Worm (Caenorhabditis elegans) whole organism, mixed stage, embryonic: Measurements from ENCODE around the gene nhr-196.
"Not testable (repeated sequence)": the region's sequence is repeated elsewhere in the genome, so short reads cannot be mapped to it uniquely, and the experiment has no call there.

Experiments used
- M03D4.4 ChIP-seq: sonication (generic microtip); optimal IDR thresholded peaks from 2 replicates; lab custom pipeline; 2017; ENCODE audit warnings: mild to moderate bottlenecking, missing genetic modification characterization, missing compliant biosample characterization
- ceh-39 ChIP-seq: fragments of 150-350 bp; optimal IDR thresholded peaks from 2 replicates; lab custom pipeline; 2014; ENCODE audit warnings: missing biosample characterization, missing genetic modification characterization
- ceh-43 ChIP-seq: fragments of 200-800 bp; sonication (Bioruptor generic); optimal IDR thresholded peaks from 2 replicates; lab custom pipeline; 2018; ENCODE audit warnings: mild to moderate bottlenecking, missing genetic modification characterization, moderate library complexity, missing compliant biosample characterization
- ces-1 ChIP-seq: fragments of 150-350 bp; optimal IDR thresholded peaks from 2 replicates; lab custom pipeline; 2014; ENCODE audit warnings: missing biosample characterization, missing genetic modification reagents, missing genetic modification characterization
- cnd-1 ChIP-seq: fragments of 200-800 bp; sonication (Bioruptor generic); optimal IDR thresholded peaks from 2 replicates; lab custom pipeline; 2018; ENCODE audit warnings: mild to moderate bottlenecking, missing genetic modification characterization, missing compliant biosample characterization
- drap-1 ChIP-seq: fragments of 200-800 bp; sonication (Bioruptor generic); optimal IDR thresholded peaks from 3 replicates; lab custom pipeline; 2018; ENCODE audit warnings: mild to moderate bottlenecking, missing genetic modification characterization, missing compliant biosample characterization
- elt-1 ChIP-seq: sonication (generic microtip); optimal IDR thresholded peaks from 2 replicates; lab custom pipeline; 2017; ENCODE audit warnings: missing genetic modification characterization, mild to moderate bottlenecking, missing compliant biosample characterization, antibody characterized with exemption, moderate library complexity, borderline replicate concordance; ENCODE audit not compliant: insufficient read depth
- elt-3 ChIP-seq: fragments of 150-350 bp; optimal IDR thresholded peaks from 2 replicates; lab custom pipeline; 2014; ENCODE audit warnings: missing biosample characterization, missing genetic modification characterization
- flh-1 ChIP-seq: fragments of 200-800 bp; sonication (Bioruptor generic); optimal IDR thresholded peaks from 2 replicates; lab custom pipeline; 2018; ENCODE audit warnings: mild to moderate bottlenecking, missing genetic modification characterization, moderate library complexity, missing compliant biosample characterization
- ham-2 ChIP-seq: fragments of 200-800 bp; sonication (Bioruptor generic); optimal IDR thresholded peaks from 2 replicates; lab custom pipeline; 2018; ENCODE audit warnings: mild to moderate bottlenecking, missing genetic modification characterization, missing compliant biosample characterization
- hlh-1 ChIP-seq: fragments of 150-350 bp; optimal IDR thresholded peaks from 2 replicates; lab custom pipeline; 2014; ENCODE audit warnings: missing biosample characterization, missing genetic modification reagents, missing genetic modification characterization
- lin-13 ChIP-seq: fragments of 150-350 bp; optimal IDR thresholded peaks from 2 replicates; lab custom pipeline; 2014; ENCODE audit warnings: missing biosample characterization, missing genetic modification characterization
- lin-32 ChIP-seq: fragments of 200-800 bp; sonication (Bioruptor generic); optimal IDR thresholded peaks from 2 replicates; lab custom pipeline; 2018; ENCODE audit warnings: mild to moderate bottlenecking, missing genetic modification characterization, missing compliant biosample characterization
- lsy-2 ChIP-seq: fragments of 150-350 bp; optimal IDR thresholded peaks from 2 replicates; lab custom pipeline; 2014; ENCODE audit warnings: missing biosample characterization, missing genetic modification characterization
- mab-5 ChIP-seq: fragments of 150-350 bp; optimal IDR thresholded peaks from 2 replicates; lab custom pipeline; 2014; ENCODE audit warnings: missing biosample characterization, missing genetic modification characterization
- mep-1 ChIP-seq: fragments of 150-350 bp; optimal IDR thresholded peaks from 2 replicates; lab custom pipeline; 2017; ENCODE audit warnings: missing biosample characterization, missing genetic modification reagents, missing genetic modification characterization, inconsistent platforms
- mls-2 ChIP-seq: sonication (generic microtip); optimal IDR thresholded peaks from 2 replicates; lab custom pipeline; 2016; ENCODE audit warnings: mild to moderate bottlenecking, missing genetic modification characterization, moderate library complexity, missing compliant biosample characterization
- nhr-2 ChIP-seq: fragments of 150-350 bp; optimal IDR thresholded peaks from 2 replicates; lab custom pipeline; 2014; ENCODE audit warnings: missing biosample characterization, missing genetic modification characterization
- nhr-237 ChIP-seq: fragments of 150-350 bp; optimal IDR thresholded peaks from 2 replicates; lab custom pipeline; 2014; ENCODE audit warnings: missing biosample characterization, missing genetic modification characterization
- nhr-28 ChIP-seq: fragments of 150-350 bp; optimal IDR thresholded peaks from 2 replicates; lab custom pipeline; 2014; ENCODE audit warnings: missing biosample characterization, missing genetic modification characterization
- sem-2 ChIP-seq: fragments of 200-800 bp; sonication (Bioruptor generic); optimal IDR thresholded peaks from 2 replicates; lab custom pipeline; 2018; ENCODE audit warnings: mild to moderate bottlenecking, missing genetic modification characterization, missing compliant biosample characterization
- snpc-4 ChIP-seq: fragments of 150-350 bp; optimal IDR thresholded peaks from 2 replicates; lab custom pipeline; 2014; ENCODE audit warnings: missing biosample characterization, missing genetic modification characterization
- sptf-1 ChIP-seq: sonication (generic microtip); optimal IDR thresholded peaks from 2 replicates; lab custom pipeline; 2017; ENCODE audit warnings: mild to moderate bottlenecking, missing genetic modification characterization, moderate library complexity, missing compliant biosample characterization
- unc-120 ChIP-seq: sonication (generic microtip); optimal IDR thresholded peaks from 2 replicates; lab custom pipeline; 2017; ENCODE audit warnings: missing genetic modification characterization, missing compliant biosample characterization; ENCODE audit not compliant: poor library complexity, severe bottlenecking
- unc-62 ChIP-seq: fragments of 150-350 bp; optimal IDR thresholded peaks from 2 replicates; lab custom pipeline; 2014; ENCODE audit warnings: missing biosample characterization, missing genetic modification reagents, missing genetic modification characterization
- zip-8 ChIP-seq: fragments of 150-350 bp; optimal IDR thresholded peaks from 2 replicates; lab custom pipeline; 2014; ENCODE audit warnings: missing biosample characterization, missing genetic modification characterization
- ztf-11 ChIP-seq: fragments of 150-350 bp; optimal IDR thresholded peaks from 2 replicates; lab custom pipeline; 2014; ENCODE audit warnings: missing biosample characterization, missing genetic modification characterization

Gene nhr-196

DNA sequence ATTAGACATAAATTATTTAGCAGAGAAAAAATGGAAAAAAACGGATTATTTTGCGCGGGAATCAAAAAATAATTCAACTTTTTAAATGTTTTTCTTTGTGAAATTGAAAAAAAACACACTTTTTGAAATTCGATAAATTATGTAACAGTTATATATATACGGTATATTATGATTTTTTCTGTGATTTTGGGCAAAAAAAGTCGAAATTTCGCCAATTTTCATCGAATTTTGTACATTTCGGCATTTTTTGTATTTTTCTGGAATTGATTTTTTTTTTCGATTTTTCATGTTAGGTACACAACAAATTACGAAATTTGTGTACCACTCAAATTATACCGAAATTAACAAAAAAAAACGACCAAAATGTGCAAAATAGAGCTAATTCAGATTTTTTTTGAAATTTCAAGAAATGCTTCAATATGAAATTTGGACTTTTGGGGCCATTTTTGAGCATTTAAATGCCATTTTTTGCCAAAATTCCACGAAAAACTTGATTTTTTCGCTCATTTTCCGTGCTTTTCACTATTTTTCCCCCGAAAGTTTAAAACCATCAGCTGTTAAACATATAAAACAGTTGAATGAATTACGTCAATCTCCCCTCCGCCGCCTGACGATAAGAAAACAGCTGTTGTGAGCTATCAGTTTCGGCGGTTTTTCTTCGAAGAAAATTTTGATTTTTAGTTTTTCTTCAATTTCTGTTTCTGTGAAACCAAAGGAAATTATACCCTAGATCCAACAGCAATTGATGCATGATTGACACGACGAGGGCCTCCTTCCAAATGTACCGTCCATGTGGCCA is 27.1 kb upstream of the nhr-196 start:
- TF ChIP-seq hlh-1 (tag; lab: Kevin White, UChicago), result peak; percentile 91
- no peak for TF ChIP-seq ceh-43 (GFP tag; lab: Kevin White, UChicago)

DNA sequence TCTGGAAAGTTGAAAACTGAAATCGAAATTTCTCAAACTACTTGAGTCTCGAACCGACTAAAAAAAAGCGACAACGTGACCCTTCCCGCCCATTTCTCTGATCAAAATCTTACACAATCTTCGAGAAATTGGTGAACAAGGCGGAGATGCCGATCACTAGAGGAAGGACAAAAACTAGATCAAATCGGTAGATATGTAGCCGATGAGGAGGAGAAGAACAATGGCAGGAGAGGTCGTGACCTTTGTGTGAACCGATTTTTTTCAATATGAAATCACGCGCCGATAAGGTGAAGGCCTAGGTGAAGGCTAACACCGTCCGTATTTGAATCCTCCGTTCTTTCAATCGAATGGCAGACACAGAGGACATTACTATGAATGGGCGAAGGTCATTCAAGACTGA is 24.5 kb upstream of the nhr-196 start:
- TF ChIP-seq ham-2 (GFP tag; lab: Kevin White, UChicago) (peak; percentile 43), M03D4.4 (tag; lab: Kevin White, UChicago) (no peak), sem-2 (no peak), sptf-1 (tag; lab: Kevin White, UChicago) (no peak), ceh-39 (no peak), elt-1 (tag; lab: Kevin White, UChicago) (peak; percentile 94), lsy-2 (tag; lab: Kevin White, UChicago) (no peak), flh-1 (no peak), nhr-2 (no peak)

- TF ChIP-seq mep-1 (no peak), M03D4.4 (tag; lab: Kevin White, UChicago) (no peak), snpc-4 (tag; lab: Kevin White, UChicago) (no peak), sptf-1 (tag; lab: Kevin White, UChicago) (no peak), zip-8 (tag; lab: Kevin White, UChicago) (no peak), mls-2 (tag; lab: Kevin White, UChicago) (no peak), lin-32 (no peak), elt-3 (tag; lab: Kevin White, UChicago) (no peak), nhr-2 (no peak)
These were observed 23.9 kb upstream of the nhr-196 start for ce11 chrV:15661580-15661979.

DNA sequence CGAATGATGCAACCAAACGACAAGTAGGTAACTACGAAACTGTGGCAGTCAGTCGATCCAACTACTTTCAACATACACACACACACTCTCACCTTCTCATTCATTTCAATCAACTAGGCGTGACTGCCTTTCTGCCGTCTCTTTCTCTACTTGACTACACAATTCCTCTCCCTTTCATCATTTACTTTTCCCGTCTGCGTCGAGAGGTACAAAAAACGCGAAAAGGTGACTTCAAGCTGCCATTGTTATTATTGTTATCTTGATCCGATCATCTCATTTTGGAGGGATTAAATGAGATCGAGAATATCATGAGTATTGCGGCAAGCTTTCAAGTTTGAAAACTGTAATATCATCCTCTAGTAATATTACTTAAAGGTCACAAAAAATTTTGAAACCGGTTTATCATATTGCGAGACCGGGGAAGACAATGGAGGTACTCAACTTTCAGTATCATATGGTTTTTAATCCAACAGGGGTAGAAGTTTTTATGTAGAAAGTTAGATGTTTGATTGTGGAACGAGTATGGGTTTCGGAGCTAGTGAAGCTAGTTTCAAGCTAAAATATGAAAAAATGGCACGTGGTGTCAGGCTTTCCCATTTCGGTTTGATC is 21.4 kb upstream of the nhr-196 start:
- peak; percentile 68 for TF ChIP-seq unc-62
- TF ChIP-seq mab-5 (tag; lab: Kevin White, UChicago), result no peak
- TF ChIP-seq elt-1 (tag; lab: Kevin White, UChicago), result peak; percentile 68
- TF ChIP-seq hlh-1 (tag; lab: Kevin White, UChicago), result peak; percentile 9

ce11 chrV:15666718-15667117 is 18.8 kb upstream of the nhr-196 start:
- no peak for TF ChIP-seq nhr-2

ce11 chrV:15668200-15668599 is 17.3 kb upstream of the nhr-196 start, which contains the start of gene F53E4.1:
Gene F53E4.1 (minus strand): TSS chrV:15668300.
- not testable (repeated sequence) for TF ChIP-seq ces-1 (GFP tag; lab: Kevin White, UChicago); cnd-1; ztf-11 (tag; lab: Kevin White, UChicago)
- TF ChIP-seq, all 35 proteins: peak for 0; not testable (repeated sequence) for 35

DNA sequence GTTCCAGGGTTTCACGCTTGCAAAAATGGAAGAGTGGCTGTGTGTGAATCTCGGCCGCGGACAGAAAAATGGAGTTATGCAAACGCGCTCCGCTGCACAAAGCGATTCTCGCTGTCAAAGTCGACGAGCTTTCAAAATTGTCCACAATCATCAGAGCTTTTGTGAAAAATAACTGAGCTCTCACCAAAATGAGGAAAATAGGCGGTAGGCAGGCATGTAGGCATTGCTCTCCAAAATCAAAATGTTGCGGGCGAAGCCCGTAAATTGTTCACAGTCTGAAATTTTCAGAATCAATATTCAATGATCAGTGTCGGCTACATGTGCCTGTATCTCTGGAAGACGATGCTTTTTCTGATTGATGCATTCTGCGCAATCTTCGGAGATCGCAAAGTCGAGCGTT is 16.6 kb upstream of the nhr-196 start, which contains the start of gene K06B4.4:
Gene K06B4.4, plus strand, starts transcription at position 301 of the 400 bp plus-strand sequence.
- no peak for TF ChIP-seq ham-2 (GFP tag; lab: Kevin White, UChicago)
- no peak for TF ChIP-seq mab-5 (tag; lab: Kevin White, UChicago)
- TF ChIP-seq ceh-43 (GFP tag; lab: Kevin White, UChicago), result no peak
- no peak for TF ChIP-seq unc-120 (tag; lab: Kevin White, UChicago)
- TF ChIP-seq nhr-28 (tag; lab: Kevin White, UChicago), result no peak
- no peak for TF ChIP-seq drap-1
- TF ChIP-seq lin-32, result no peak
- TF ChIP-seq mls-2 (tag; lab: Kevin White, UChicago), result no peak
- TF ChIP-seq elt-1 (tag; lab: Kevin White, UChicago), result no peak
- TF ChIP-seq nhr-237, result no peak
- no peak for TF ChIP-seq lin-13 (tag; lab: Kevin White, UChicago)
- TF ChIP-seq ztf-11 (tag; lab: Kevin White, UChicago), result no peak
- TF ChIP-seq hlh-1 (tag; lab: Kevin White, UChicago), result no peak
- no peak for TF ChIP-seq sptf-1 (tag; lab: Kevin White, UChicago)
- TF ChIP-seq unc-62, result no peak
- TF ChIP-seq ceh-39, result no peak
